Fruit fly (Drosophila melanogaster): ENCODE results near the gene CG11151.

The CG11151 gene

DNA sequence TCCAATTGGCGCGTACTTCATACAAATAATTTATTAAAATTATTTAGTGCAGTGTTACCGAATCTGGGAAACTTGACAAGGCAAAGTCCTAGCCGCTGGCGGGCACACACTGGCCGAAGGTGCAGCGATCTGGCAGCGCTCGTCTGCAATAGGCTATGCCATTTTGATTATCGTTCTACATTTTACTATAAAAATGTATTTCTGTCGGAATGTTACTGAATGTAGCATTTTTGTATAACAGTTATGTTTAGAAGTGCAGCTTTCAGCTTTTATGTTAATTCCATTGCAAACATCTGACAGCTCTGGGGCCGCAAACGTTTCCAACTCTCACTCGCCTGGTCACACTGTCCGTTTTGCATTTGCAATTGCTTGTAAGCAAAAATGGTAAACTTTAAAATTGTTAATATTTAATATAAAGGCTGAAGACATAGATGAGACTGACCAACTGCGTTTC lies 5.1 kb downstream of the CG11151 start, which contains the start of gene Grip91 (continued):
- TF ChIP-seq cad (GFP tag; optimal IDR thresholded peaks at IDR 0.05) (no peak), lola (GFP tag; optimal IDR thresholded peaks at IDR 0.05) (no peak), CG14050 (GFP tag; IDR thresholded peaks at IDR 0.05) (no peak), Vsx1 (GFP tag; optimal IDR thresholded peaks at IDR 0.05) (no peak), CG16863 (GFP tag; optimal IDR thresholded peaks at IDR 0.05) (no peak), maf-S (GFP tag; optimal IDR thresholded peaks at IDR 0.05) (no peak), Xbp1 (GFP tag; optimal IDR thresholded peaks at IDR 0.05) (no peak), CG12769 (tag; optimal IDR thresholded peaks at IDR 0.05) (peak; percentile 10), zfh1 (GFP tag; IDR thresholded peaks at IDR 0.05) (no peak), CG10431 (GFP tag; optimal IDR thresholded peaks at IDR 0.05) (no peak), p53 (GFP tag; optimal IDR thresholded peaks at IDR 0.05) (no peak), CG17359 (tag; optimal IDR thresholded peaks at IDR 0.05) (no peak), Mad (GFP tag; optimal IDR thresholded peaks at IDR 0.05) (no peak), Nf-YB (GFP tag; optimal IDR thresholded peaks at IDR 0.05) (peak; percentile 15), dysf (GFP tag; IDR thresholded peaks at IDR 0.05) (no peak), MESR4 (GFP tag; optimal IDR thresholded peaks at IDR 0.05) (peak; percentile 18), stwl (tag; optimal IDR thresholded peaks at IDR 0.05) (peak; percentile 66), CG6813 (GFP tag; optimal IDR thresholded peaks at IDR 0.05) (no peak), exex (tag; optimal IDR thresholded peaks at IDR 0.05) (no peak), chif (GFP tag; optimal IDR thresholded peaks at IDR 0.05) (no peak), CG12236 (GFP tag; optimal IDR thresholded peaks at IDR 0.05) (no peak), GATAe (GFP tag; conservative IDR thresholded peaks at IDR 0.05) (no peak), Sin3A (optimal IDR thresholded peaks at IDR 0.05) (peak; percentile 93), fd3F (GFP tag; optimal IDR thresholded peaks at IDR 0.05) (no peak), bsh (GFP tag; optimal IDR thresholded peaks at IDR 0.05) (no peak), ERR (GFP tag; optimal IDR thresholded peaks at IDR 0.05) (no peak), CG13123 (GFP tag; optimal IDR thresholded peaks at IDR 0.05) (no peak), prd (optimal IDR thresholded peaks at IDR 0.05) (no peak), prd (GFP tag; IDR thresholded peaks at IDR 0.05) (no peak), phol (tag; optimal IDR thresholded peaks at IDR 0.05) (peak; percentile 78), CG34422 (GFP tag; IDR thresholded peaks at IDR 0.05) (no peak), kah (GFP tag; optimal IDR thresholded peaks at IDR 0.05) (no peak), B-H2 (GFP tag; optimal IDR thresholded peaks at IDR 0.05) (no peak), HLH54F (GFP tag; optimal IDR thresholded peaks at IDR 0.05) (no peak), hb (GFP tag; IDR thresholded peaks at IDR 0.05; ENCODE audit: partially characterized antibody) (no peak), mld (GFP tag; IDR thresholded peaks at IDR 0.05; ENCODE audit: partially characterized antibody) (no peak), so (GFP tag; IDR thresholded peaks at IDR 0.05) (no peak), CG33213 (GFP tag; optimal IDR thresholded peaks at IDR 0.05) (peak; percentile 39)

DNA sequence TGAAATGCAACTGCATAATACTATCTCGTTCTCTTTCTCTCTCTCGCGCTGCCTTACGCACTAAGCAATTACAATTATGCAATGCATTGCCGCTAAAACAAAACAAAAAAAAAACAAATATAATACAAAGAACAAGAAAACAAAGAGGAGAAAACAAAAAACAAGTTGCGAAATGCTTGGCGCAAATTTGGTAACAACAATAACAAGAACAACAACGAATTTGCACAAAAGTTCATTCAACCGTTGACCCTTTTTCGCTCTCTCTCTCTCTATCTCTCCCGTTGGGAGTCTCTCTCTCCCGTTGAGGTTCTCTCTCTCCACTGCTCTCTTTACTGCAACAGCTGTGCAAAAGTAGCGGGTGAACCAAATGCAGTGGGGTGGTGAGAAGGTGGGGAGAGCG lies 7.5 kb downstream of the CG11151 start:
- TF ChIP-seq Pdp1 (GFP tag; optimal IDR thresholded peaks at IDR 0.05) (peak in 1 of 2 experiments; percentile 69), CG2199 (GFP tag; IDR thresholded peaks at IDR 0.05) (0 out of 3 replicates have a peak, but pooled peaks have one; percentile 8), sens (GFP tag) (peak; percentile 47), cwo (GFP tag; optimal IDR thresholded peaks at IDR 0.05) (no peak), odd (GFP tag; optimal IDR thresholded peaks at IDR 0.05) (no peak), Trl (optimal IDR thresholded peaks at IDR 0.05) (peak; percentile 75 to 86), Trl (GFP tag; optimal IDR thresholded peaks at IDR 0.05) (no peak), cad (GFP tag; optimal IDR thresholded peaks at IDR 0.05) (peak; percentile 8), BEAF-32 (GFP tag; optimal IDR thresholded peaks at IDR 0.05) (no peak), row (GFP tag; IDR thresholded peaks at IDR 0.05) (no peak), inv (GFP tag; IDR thresholded peaks at IDR 0.05; ENCODE audit: partially characterized antibody) (no peak), yki (optimal IDR thresholded peaks at IDR 0.05) (peak; percentile 60), GATAe (GFP tag; conservative IDR thresholded peaks at IDR 0.05) (no peak), Drgx (GFP tag; IDR thresholded peaks at IDR 0.05) (peak; percentile 62), CG15479 (GFP tag; optimal IDR thresholded peaks at IDR 0.05) (peak; percentile 72), sna (GFP tag; IDR thresholded peaks at IDR 0.05; ENCODE audit: partially characterized antibody) (no peak), Kr (GFP tag; optimal IDR thresholded peaks at IDR 0.05) (peak; percentile 17)
